Worm (Caenorhabditis elegans): Measurements from ENCODE around the gene pqn-71.

DNA sequence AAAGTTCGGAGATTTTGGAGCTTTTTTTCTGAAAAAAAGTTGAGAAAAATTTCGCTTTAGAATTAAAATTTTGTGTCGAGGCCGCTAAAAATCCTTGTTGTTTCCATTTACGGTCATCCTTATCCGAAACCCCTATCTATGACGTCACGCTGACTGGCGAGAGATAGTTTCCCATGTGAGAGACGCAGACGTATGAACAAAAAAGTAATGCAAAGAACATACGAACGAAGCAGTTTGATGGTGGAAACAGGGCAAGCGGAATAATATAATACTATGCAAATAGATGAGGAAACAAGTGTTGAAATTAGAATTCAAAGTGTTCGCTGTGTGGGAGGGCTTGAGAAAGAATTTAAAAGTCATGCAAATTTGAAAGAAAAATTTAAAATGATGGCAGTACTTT, 33.6 kb downstream of the pqn-71 start:
- TF ChIP-seq nhr-80 (tag; optimal IDR thresholded peaks at IDR 0.05) = no peak
- no peak for TF ChIP-seq Y53F4B.3 (GFP tag; IDR thresholded peaks at IDR 0.05)
- no peak for TF ChIP-seq snpc-1.3 (tag; optimal IDR thresholded peaks at IDR 0.05; ENCODE audit: insufficient read depth)
- TF ChIP-seq rcor-1 (GFP tag; IDR thresholded peaks at IDR 0.05) = no peak
- TF ChIP-seq cebp-1 (GFP tag; IDR thresholded peaks at IDR 0.05) = no peak
- no peak for TF ChIP-seq cebp-1 (tag; optimal IDR thresholded peaks at IDR 0.05)
- TF ChIP-seq snpc-4 (GFP tag; optimal IDR thresholded peaks at IDR 0.05) = no peak
- TF ChIP-seq snpc-4 (tag; optimal IDR thresholded peaks at IDR 0.05) = no peak
- TF ChIP-seq unc-62 (GFP tag; optimal IDR thresholded peaks at IDR 0.05) = no peak
- TF ChIP-seq chd-7 (tag; optimal IDR thresholded peaks at IDR 0.05) = no peak
- TF ChIP-seq F55B11.4 (tag; optimal IDR thresholded peaks at IDR 0.05; ENCODE audit: borderline replicate concordance, insufficient read depth) = no peak
- TF ChIP-seq ceh-100 (GFP tag; IDR thresholded peaks at IDR 0.05) = no peak
- TF ChIP-seq ZK185.1 (tag; optimal IDR thresholded peaks at IDR 0.05; ENCODE audit: poor library complexity, severe bottlenecking) = no peak
- TF ChIP-seq lin-54 (GFP tag; optimal IDR thresholded peaks at IDR 0.05) = no peak

Data from whole organism, young adult.